Fruit fly (Drosophila melanogaster) whole organism, embryonic: ENCODE measurements around the gene CG14427.

Experiments
- ATbp ChIP-seq: fragments of 200-800 bp; sonication (Bioruptor generic); optimal IDR thresholded peaks from 2 replicates; lab custom pipeline; 2017; ENCODE audit warnings: missing biosample characterization, mild to moderate bottlenecking, missing genetic modification characterization, missing genetic modification reagents
- Bgb ChIP-seq: fragments of 200-800 bp; sonication (Bioruptor generic); IDR thresholded peaks from 2 replicates; pipeline ENCODE4 v1.3.6; 2022; ENCODE audit warnings: missing biosample characterization, missing genetic modification characterization; ENCODE audit not compliant: partially characterized antibody
- CG10366 ChIP-seq: fragments of 200-800 bp; sonication (Bioruptor generic); IDR thresholded peaks from 2 replicates; pipeline ENCODE4 v1.3.6; 2022; ENCODE audit warnings: missing biosample characterization, missing genetic modification characterization
- CG12659 ChIP-seq: fragments of 200-800 bp; sonication (Bioruptor generic); optimal IDR thresholded peaks from 3 replicates; lab custom pipeline; 2017; ENCODE audit warnings: mild to moderate bottlenecking, missing biosample characterization, missing genetic modification reagents, missing genetic modification characterization
- CG12769 ChIP-seq: fragments of 200-800 bp; sonication (Bioruptor generic); optimal IDR thresholded peaks from 2 replicates; lab custom pipeline; 2019; ENCODE audit warnings: missing biosample characterization, mild to moderate bottlenecking, missing genetic modification characterization, moderate library complexity
- CG15514 ChIP-seq: fragments of 200-800 bp; sonication (Bioruptor generic); optimal IDR thresholded peaks from 3 replicates; lab custom pipeline; 2017; ENCODE audit warnings: missing biosample characterization, missing genetic modification characterization, mild to moderate bottlenecking, moderate library complexity, missing genetic modification reagents
- CG15601 ChIP-seq: fragments of 200-800 bp; sonication (Bioruptor generic); optimal IDR thresholded peaks from 3 replicates; lab custom pipeline; 2019; ENCODE audit warnings: missing biosample characterization, mild to moderate bottlenecking, missing genetic modification characterization, moderate library complexity
- CG2120 ChIP-seq: fragments of 200-800 bp; sonication (Bioruptor generic); optimal IDR thresholded peaks from 3 replicates; lab custom pipeline; 2016; ENCODE audit warnings: missing biosample characterization, missing genetic modification characterization
- CG3065 ChIP-seq: fragments of 200-800 bp; sonication (Bioruptor generic); optimal IDR thresholded peaks from 2 replicates; lab custom pipeline; 2016; ENCODE audit warnings: missing biosample characterization, missing genetic modification characterization
- CG31365 ChIP-seq: fragments of 200-800 bp; sonication (Bioruptor generic); optimal IDR thresholded peaks from 2 replicates; lab custom pipeline; 2018; ENCODE audit warnings: missing biosample characterization, mild to moderate bottlenecking, missing genetic modification characterization
- CG3995 ChIP-seq: fragments of 200-800 bp; sonication (Bioruptor generic); optimal IDR thresholded peaks from 3 replicates; lab custom pipeline; 2016; ENCODE audit warnings: missing biosample characterization, missing genetic modification characterization
- CG4707 ChIP-seq: fragments of 200-800 bp; sonication (Bioruptor generic); optimal IDR thresholded peaks from 2 replicates; lab custom pipeline; 2018; ENCODE audit warnings: missing biosample characterization, mild to moderate bottlenecking, missing genetic modification characterization, moderate library complexity
- CG7745 ChIP-seq: fragments of 200-800 bp; sonication (Bioruptor generic); optimal IDR thresholded peaks from 2 replicates; lab custom pipeline; 2018; ENCODE audit warnings: missing biosample characterization, mild to moderate bottlenecking, missing genetic modification characterization, moderate library complexity
- CG7786 ChIP-seq: fragments of 200-800 bp; sonication (Bioruptor generic); optimal IDR thresholded peaks from 2 replicates; lab custom pipeline; 2016; ENCODE audit warnings: missing biosample characterization, missing genetic modification characterization
- CG7839 ChIP-seq: fragments of 200-800 bp; sonication (Bioruptor generic); optimal IDR thresholded peaks from 3 replicates; lab custom pipeline; 2018; ENCODE audit warnings: missing biosample characterization, mild to moderate bottlenecking, missing genetic modification characterization, moderate library complexity
- CG8765 ChIP-seq: fragments of 200-800 bp; sonication (Bioruptor generic); IDR thresholded peaks from 2 replicates; pipeline ENCODE4 v1.3.6; 2022; ENCODE audit warnings: missing biosample characterization, missing genetic modification characterization
- CG9876 ChIP-seq: fragments of 200-800 bp; sonication (Bioruptor generic); optimal IDR thresholded peaks from 2 replicates; lab custom pipeline; 2016; ENCODE audit warnings: missing biosample characterization, missing genetic modification characterization
- Chrac-16 ChIP-seq: fragments of 200-800 bp; sonication (Bioruptor generic); optimal IDR thresholded peaks from 3 replicates; lab custom pipeline; 2016; ENCODE audit warnings: missing biosample characterization, missing genetic modification characterization
- D19A ChIP-seq: fragments of 200-800 bp; optimal IDR thresholded peaks from 3 replicates; lab custom pipeline; 2019; ENCODE audit warnings: missing biosample characterization, mild to moderate bottlenecking, missing genetic modification characterization, moderate library complexity
- Dfd ChIP-seq, 2 experiments: fragments of >200 bp; optimal IDR thresholded peaks; 2 replicates each; lab custom pipeline; 2017; ENCODE audit warnings: missing biosample characterization in 2 of 2, missing genetic modification characterization in 2 of 2
- Dip2 ChIP-seq: fragments of 200-800 bp; sonication (Bioruptor generic); IDR thresholded peaks from 2 replicates; pipeline ENCODE4 v1.3.6; 2022; ENCODE audit warnings: missing biosample characterization, missing genetic modification characterization
- Doc2 ChIP-seq: fragments of 200-800 bp; sonication (Bioruptor generic); IDR thresholded peaks from 2 replicates; pipeline ENCODE4 v1.3.6; 2022; ENCODE audit warnings: missing biosample characterization, missing genetic modification characterization
- Drgx ChIP-seq: fragments of 200-800 bp; sonication (Bioruptor generic); IDR thresholded peaks from 2 replicates; pipeline ENCODE4 v1.3.6; 2022; ENCODE audit warnings: missing biosample characterization, missing genetic modification characterization
- Ets65A ChIP-seq: fragments of 200-800 bp; sonication (Bioruptor generic); peaks from one replicate; lab custom pipeline; 2016; ENCODE audit warnings: missing biosample characterization, missing genetic modification characterization
- H2.0 ChIP-seq: fragments of 200-800 bp; sonication (Bioruptor generic); IDR thresholded peaks from 2 replicates; pipeline ENCODE4 v1.3.6; 2022; ENCODE audit warnings: missing biosample characterization, missing genetic modification characterization
- HLH4C ChIP-seq: fragments of 200-800 bp; sonication (Bioruptor generic); IDR thresholded peaks from 3 replicates; pipeline ENCODE4 v1.3.6; 2022; ENCODE audit warnings: missing biosample characterization, missing genetic modification characterization; ENCODE audit not compliant: partially characterized antibody
- HmgZ ChIP-seq: fragments of 200-800 bp; sonication (Bioruptor generic); optimal IDR thresholded peaks from 2 replicates; lab custom pipeline; 2018; ENCODE audit warnings: missing biosample characterization, mild to moderate bottlenecking, missing genetic modification characterization
- Mrtf ChIP-seq: fragments of 200-800 bp; sonication (Bioruptor generic); IDR thresholded peaks from 3 replicates; pipeline ENCODE4 v1.3.6; 2022; ENCODE audit warnings: missing biosample characterization, missing genetic modification characterization
- Sin3A ChIP-seq: fragments of >200 bp; optimal IDR thresholded peaks from 2 replicates; lab custom pipeline; 2018
- Tbp ChIP-seq: fragments of >200 bp; optimal IDR thresholded peaks from 2 replicates; lab custom pipeline; 2018; ENCODE audit warnings: missing biosample characterization, missing genetic modification characterization
- bowl ChIP-seq: fragments of 200-800 bp; sonication (Bioruptor generic); IDR thresholded peaks from 2 replicates; pipeline ENCODE4 v1.3.6; 2022; ENCODE audit warnings: missing biosample characterization, missing genetic modification characterization
- cas ChIP-seq: fragments of 200-800 bp; sonication (Bioruptor generic); IDR thresholded peaks from 2 replicates; pipeline ENCODE4 v1.3.6; 2022; ENCODE audit warnings: missing biosample characterization, missing genetic modification characterization
- chif ChIP-seq, 2 experiments: fragments of 200-800 bp; sonication (Bioruptor generic); optimal IDR thresholded peaks; 3 replicates each; lab custom pipeline; 2016; ENCODE audit warnings: missing biosample characterization in 2 of 2, missing genetic modification characterization in 2 of 2
- disco-r ChIP-seq: fragments of 200-800 bp; sonication (Bioruptor generic); optimal IDR thresholded peaks from 2 replicates; lab custom pipeline; 2016; ENCODE audit warnings: missing biosample characterization, missing genetic modification characterization
- fru ChIP-seq: fragments of >200 bp; optimal IDR thresholded peaks from 2 replicates; lab custom pipeline; 2017
- gsb-n ChIP-seq: fragments of 200-800 bp; sonication (Bioruptor generic); optimal IDR thresholded peaks from 3 replicates; lab custom pipeline; 2018; ENCODE audit warnings: missing biosample characterization, mild to moderate bottlenecking, missing genetic modification characterization
- hbn ChIP-seq: fragments of 200-800 bp; sonication (Bioruptor generic); IDR thresholded peaks from 2 replicates; pipeline ENCODE4 v1.3.6; 2022; ENCODE audit warnings: missing biosample characterization, missing genetic modification characterization; ENCODE audit not compliant: partially characterized antibody
- jing ChIP-seq: fragments of 200-800 bp; sonication (Bioruptor generic); optimal IDR thresholded peaks from 2 replicates; lab custom pipeline; 2018; ENCODE audit warnings: missing biosample characterization, mild to moderate bottlenecking, missing genetic modification characterization
- lola ChIP-seq, 3 experiments: fragments of >200 bp in 2 of 3; fragments of 200-800 bp in 1 of 3; sonication (Bioruptor generic) in 1 of 3; optimal IDR thresholded peaks; 2 replicates each; lab custom pipeline; 2017 to 2019; ENCODE audit warnings: missing biosample characterization in 3 of 3, missing genetic modification characterization in 3 of 3, mild to moderate bottlenecking in 1 of 3, moderate library complexity in 1 of 3
- mld ChIP-seq: fragments of 200-800 bp; sonication (Bioruptor generic); IDR thresholded peaks from 3 replicates; pipeline ENCODE4 v1.3.6; 2022; ENCODE audit warnings: missing biosample characterization, missing genetic modification characterization; ENCODE audit not compliant: partially characterized antibody
- nau ChIP-seq: fragments of 200-800 bp; sonication (Bioruptor generic); optimal IDR thresholded peaks from 3 replicates; lab custom pipeline; 2017; ENCODE audit warnings: missing biosample characterization, mild to moderate bottlenecking, missing genetic modification characterization, missing genetic modification reagents
- oc ChIP-seq: fragments of 200-800 bp; sonication (Bioruptor generic); optimal IDR thresholded peaks from 2 replicates; lab custom pipeline; 2018; ENCODE audit warnings: missing biosample characterization, mild to moderate bottlenecking, missing genetic modification characterization, moderate library complexity
- onecut ChIP-seq: fragments of 200-800 bp; sonication (Bioruptor generic); IDR thresholded peaks from 2 replicates; pipeline ENCODE4 v1.3.6; 2022; ENCODE audit warnings: missing biosample characterization, missing genetic modification characterization
- pfk ChIP-seq: fragments of 200-800 bp; sonication (Bioruptor generic); optimal IDR thresholded peaks from 2 replicates; lab custom pipeline; 2018; ENCODE audit warnings: missing biosample characterization, mild to moderate bottlenecking, missing genetic modification characterization, moderate library complexity
- phol ChIP-seq: fragments of 200-800 bp; sonication (Bioruptor generic); optimal IDR thresholded peaks from 3 replicates; lab custom pipeline; 2018; ENCODE audit warnings: missing biosample characterization, mild to moderate bottlenecking, missing genetic modification characterization, moderate library complexity
- ranshi ChIP-seq: fragments of 200-800 bp; sonication (Bioruptor generic); IDR thresholded peaks from 2 replicates; pipeline ENCODE4 v1.3.6; 2022; ENCODE audit warnings: missing biosample characterization, missing genetic modification characterization
- sens ChIP-seq: fragments of 200-800 bp; sonication (Bioruptor generic); peaks from one replicate; lab custom pipeline; 2016; ENCODE audit warnings: missing biosample characterization, missing genetic modification characterization
- slbo ChIP-seq: fragments of 200-800 bp; sonication (Bioruptor generic); IDR thresholded peaks from 2 replicates; pipeline ENCODE4 v1.3.6; 2022; ENCODE audit warnings: missing biosample characterization, missing genetic modification characterization
- twi ChIP-seq: fragments of 200-800 bp; optimal IDR thresholded peaks from 2 replicates; lab custom pipeline; 2019; ENCODE audit warnings: missing biosample characterization, mild to moderate bottlenecking, missing genetic modification characterization, moderate library complexity
- wdn ChIP-seq: fragments of 200-800 bp; sonication (Bioruptor generic); IDR thresholded peaks from 2 replicates; pipeline ENCODE4 v1.3.6; 2022; ENCODE audit warnings: missing biosample characterization, missing genetic modification characterization

CG14427 gene

DNA sequence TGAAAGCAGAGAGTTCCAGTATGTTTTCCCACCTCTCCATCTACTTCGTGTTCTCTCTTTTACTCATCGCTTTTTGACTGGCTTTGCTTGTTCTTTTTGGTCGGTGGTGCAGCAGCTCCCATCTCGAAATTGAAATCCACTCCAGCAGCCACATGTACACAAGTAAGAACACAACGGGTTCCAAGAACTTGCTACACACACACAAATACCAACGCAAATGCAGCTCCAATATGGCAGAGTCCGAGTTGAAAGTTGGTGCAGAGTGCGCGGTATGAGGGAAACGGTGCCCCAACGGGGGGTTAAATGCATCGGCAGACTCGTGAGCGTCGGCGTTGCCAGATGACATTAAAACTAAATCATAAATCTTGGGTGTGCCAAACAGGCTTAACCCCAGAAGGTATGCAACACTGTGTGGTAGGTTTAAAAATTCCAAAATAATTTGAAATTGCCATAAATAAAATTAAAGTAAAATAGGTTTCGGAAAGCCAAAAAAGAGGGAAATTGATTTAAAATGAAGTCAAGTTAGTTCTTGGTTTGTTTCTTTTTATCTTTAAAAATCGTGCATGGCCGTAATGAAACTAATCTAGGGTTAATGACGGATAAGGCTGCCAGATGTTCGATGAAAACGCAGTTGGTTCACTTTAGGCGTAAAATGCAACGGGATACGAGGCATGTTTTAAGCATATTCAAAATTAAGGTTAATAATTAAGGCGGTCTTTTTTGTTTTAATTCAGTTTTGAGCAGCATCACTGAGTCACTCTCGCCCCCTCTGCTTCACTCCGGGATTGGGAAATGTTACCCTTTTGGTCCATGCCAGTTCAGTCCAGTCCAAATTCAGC, 42.5 kb upstream of the CG14427 start (continued):
- TF ChIP-seq CG15514 (GFP tag; lab: Kevin White, UChicago) (no peak), fru (no peak), onecut (GFP tag; lab: Robert Waterston, UW) (no peak), nau (GFP tag; lab: Kevin White, UChicago) (no peak), wdn (GFP tag; lab: Robert Waterston, UW) (no peak), bowl (GFP tag; lab: Robert Waterston, UW) (no peak), hbn (GFP tag; lab: Robert Waterston, UW) (no peak), phol (tag; lab: Kevin White, UChicago) (peak; percentile 61), Sin3A (lab: Kevin White, UChicago) (no peak), twi (tag; lab: Kevin White, UChicago) (peak; percentile 41), CG31365 (tag; lab: Kevin White, UChicago) (no peak), disco-r (GFP tag; lab: Kevin White, UChicago) (no peak), CG3995 (GFP tag; lab: Kevin White, UChicago) (no peak), CG15601 (peak; percentile 55), CG7745 (no peak), Dip2 (GFP tag; lab: Robert Waterston, UW) (no peak), HmgZ (tag; lab: Kevin White, UChicago) (no peak), CG3065 (GFP tag; lab: Kevin White, UChicago) (no peak), jing (GFP tag; lab: Kevin White, UChicago) (no peak), CG12659 (GFP tag; lab: Kevin White, UChicago) (no peak), HLH4C (no peak), CG9876 (no peak), cas (no peak), CG10366 (GFP tag; lab: Robert Waterston, UW) (no peak), Ets65A (GFP tag; lab: Kevin White, UChicago) (no peak), ATbp (GFP tag; lab: Kevin White, UChicago) (peak; percentile 6), Mrtf (GFP tag; lab: Robert Waterston, UW) (no peak), lola (GFP tag; optimal IDR thresholded peaks at IDR 0.05; lab: Kevin White, UChicago) (peak in 1 of 3 experiments; percentile 63), chif (GFP tag; optimal IDR thresholded peaks at IDR 0.05; lab: Kevin White, UChicago) (peak in 1 of 2 experiments; percentile 29), oc (tag; lab: Kevin White, UChicago) (peak; percentile 12), CG7839 (tag; lab: Kevin White, UChicago) (peak; percentile 10), Drgx (GFP tag; lab: Robert Waterston, UW) (peak; percentile 85), D19A (tag; lab: Kevin White, UChicago) (peak; percentile 12), H2.0 (GFP tag; lab: Robert Waterston, UW) (no peak), ranshi (GFP tag; lab: Robert Waterston, UW) (0 out of 2 replicates have a peak, but pooled peaks have one; percentile 11), gsb-n (tag; lab: Kevin White, UChicago) (no peak), CG12769 (tag; lab: Kevin White, UChicago) (no peak), mld (GFP tag; lab: Robert Waterston, UW) (no peak), slbo (GFP tag; lab: Robert Waterston, UW) (no peak), pfk (GFP tag; lab: Kevin White, UChicago) (peak; percentile 51), Doc2 (GFP tag; lab: Robert Waterston, UW) (no peak), Bgb (no peak), Chrac-16 (no peak), CG7786 (GFP tag; lab: Kevin White, UChicago) (no peak), CG8765 (GFP tag; lab: Robert Waterston, UW) (no peak), Tbp (GFP tag; lab: Kevin White, UChicago) (no peak), sens (GFP tag; lab: Kevin White, UChicago) (peak; percentile 71), CG4707 (no peak), Dfd (GFP tag; optimal IDR thresholded peaks at IDR 0.05; lab: Kevin White, UChicago) (no peak), CG2120 (GFP tag; lab: Kevin White, UChicago) (no peak)
